Worm (Caenorhabditis elegans) whole organism, mixed stage, embryonic: ENCODE data around the gene lgc-15.

Experiments
- M03D4.4 ChIP-seq: sonication (generic microtip); optimal IDR thresholded peaks from 2 replicates; lab custom pipeline; 2017; ENCODE audit warnings: mild to moderate bottlenecking, missing genetic modification characterization, missing compliant biosample characterization
- ceh-39 ChIP-seq: fragments of 150-350 bp; optimal IDR thresholded peaks from 2 replicates; lab custom pipeline; 2014; ENCODE audit warnings: missing biosample characterization, missing genetic modification characterization
- ceh-43 ChIP-seq: fragments of 200-800 bp; sonication (Bioruptor generic); optimal IDR thresholded peaks from 2 replicates; lab custom pipeline; 2018; ENCODE audit warnings: mild to moderate bottlenecking, missing genetic modification characterization, moderate library complexity, missing compliant biosample characterization
- drap-1 ChIP-seq: fragments of 200-800 bp; sonication (Bioruptor generic); optimal IDR thresholded peaks from 3 replicates; lab custom pipeline; 2018; ENCODE audit warnings: mild to moderate bottlenecking, missing genetic modification characterization, missing compliant biosample characterization
- elt-1 ChIP-seq: sonication (generic microtip); optimal IDR thresholded peaks from 2 replicates; lab custom pipeline; 2017; ENCODE audit warnings: missing genetic modification characterization, mild to moderate bottlenecking, missing compliant biosample characterization, antibody characterized with exemption, moderate library complexity, borderline replicate concordance; ENCODE audit not compliant: insufficient read depth
- elt-3 ChIP-seq: fragments of 150-350 bp; optimal IDR thresholded peaks from 2 replicates; lab custom pipeline; 2014; ENCODE audit warnings: missing biosample characterization, missing genetic modification characterization
- lsy-2 ChIP-seq: fragments of 150-350 bp; optimal IDR thresholded peaks from 2 replicates; lab custom pipeline; 2014; ENCODE audit warnings: missing biosample characterization, missing genetic modification characterization
- nhr-237 ChIP-seq: fragments of 150-350 bp; optimal IDR thresholded peaks from 2 replicates; lab custom pipeline; 2014; ENCODE audit warnings: missing biosample characterization, missing genetic modification characterization
- nhr-76 ChIP-seq: sonication (generic microtip); optimal IDR thresholded peaks from 2 replicates; lab custom pipeline; 2017; ENCODE audit warnings: missing biosample characterization, missing genetic modification characterization
- pha-4 ChIP-seq: fragments of 150-350 bp; optimal IDR thresholded peaks from 2 replicates; lab custom pipeline; 2018; ENCODE audit warnings: missing biosample characterization, missing genetic modification reagents, missing genetic modification characterization
- snpc-4 ChIP-seq: fragments of 150-350 bp; optimal IDR thresholded peaks from 2 replicates; lab custom pipeline; 2014; ENCODE audit warnings: missing biosample characterization, missing genetic modification characterization
- unc-39 ChIP-seq: fragments of 150-350 bp; optimal IDR thresholded peaks from 2 replicates; lab custom pipeline; 2014; ENCODE audit warnings: missing biosample characterization, missing genetic modification characterization
- zip-8 ChIP-seq: fragments of 150-350 bp; optimal IDR thresholded peaks from 2 replicates; lab custom pipeline; 2014; ENCODE audit warnings: missing biosample characterization, missing genetic modification characterization
- ztf-11 ChIP-seq: fragments of 150-350 bp; optimal IDR thresholded peaks from 2 replicates; lab custom pipeline; 2014; ENCODE audit warnings: missing biosample characterization, missing genetic modification characterization

ce11 chrX:12093043-12093442, 21.1 kb upstream of the lgc-15 start, which contains the start of gene W03G11.4:
- TF ChIP-seq unc-39 (tag; lab: Kevin White, UChicago) = no peak
- TF ChIP-seq drap-1 (GFP tag; lab: Kevin White, UChicago) = no peak
- no peak for TF ChIP-seq nhr-237
- TF ChIP-seq nhr-76 (tag; lab: Kevin White, UChicago) = no peak
- no peak for TF ChIP-seq snpc-4
- TF ChIP-seq pha-4 (tag; lab: Kevin White, UChicago) = no peak
- TF ChIP-seq elt-3 (tag; lab: Kevin White, UChicago) = no peak
- TF ChIP-seq ztf-11 (tag; lab: Kevin White, UChicago) = no peak
- no peak for TF ChIP-seq elt-1
- TF ChIP-seq lsy-2 (tag; lab: Kevin White, UChicago) = no peak
- TF ChIP-seq zip-8 (tag; lab: Kevin White, UChicago) = no peak
- TF ChIP-seq ceh-39 (tag; lab: Kevin White, UChicago) = no peak
- no peak for TF ChIP-seq ceh-43
- TF ChIP-seq M03D4.4 (tag; lab: Kevin White, UChicago) = no peak
